Worm (Caenorhabditis elegans): Measurements from ENCODE around the gene F32H5.3.

ce11 chrV:13388961-13389360, 29.8 kb downstream of the F32H5.3 start:
- TF ChIP-seq lin-13 (GFP tag; optimal IDR thresholded peaks at IDR 0.05) (no peak), ztf-11 (tag; optimal IDR thresholded peaks at IDR 0.05) (no peak), snpc-4 (tag; optimal IDR thresholded peaks at IDR 0.05) (no peak), unc-55 (GFP tag; optimal IDR thresholded peaks at IDR 0.05) (no peak), aly-2 (tag; optimal IDR thresholded peaks at IDR 0.05) (no peak)
